Fruit fly (Drosophila melanogaster): ENCODE measurements around the gene CG12035.

The CG12035 gene

dm6 chr3L:1726747-1727146 is 2.6 kb downstream of the CG12035 start:
- no peak for TF ChIP-seq CG17801 (GFP tag; optimal IDR thresholded peaks at IDR 0.05; ENCODE audit: partially characterized antibody)

- no peak for TF ChIP-seq CG17801 (GFP tag; optimal IDR thresholded peaks at IDR 0.05; ENCODE audit: partially characterized antibody)
Observed at dm6 chr3L:1727431-1727830, 3.2 kb downstream of the CG12035 start.

dm6 chr3L:1729380-1730159 is 5.4 kb downstream of the CG12035 start:
- no peak for TF ChIP-seq CG17801 (GFP tag; optimal IDR thresholded peaks at IDR 0.05; ENCODE audit: partially characterized antibody)

- TF ChIP-seq CG17801 (GFP tag; optimal IDR thresholded peaks at IDR 0.05; ENCODE audit: partially characterized antibody), result no peak
Observed at dm6 chr3L:1730160-1730595, 6.0 kb downstream of the CG12035 start.

- peak; percentile 45 for TF ChIP-seq CG17801 (GFP tag; optimal IDR thresholded peaks at IDR 0.05; ENCODE audit: partially characterized antibody)
Observed at dm6 chr3L:1730873-1731272, 6.7 kb downstream of the CG12035 start, which contains the start of gene drpr. Gene drpr, minus strand, starts transcription at chr3L:1731107.

dm6 chr3L:1735603-1736002 is 11.4 kb downstream of the CG12035 start, which contains the start of gene Oseg4:
Gene Oseg4, minus strand, starts transcription at chr3L:1735767.
- TF ChIP-seq CG17801 (GFP tag; optimal IDR thresholded peaks at IDR 0.05; ENCODE audit: partially characterized antibody), result no peak

- TF ChIP-seq CG17801 (GFP tag; optimal IDR thresholded peaks at IDR 0.05; ENCODE audit: partially characterized antibody), result no peak
Observed at dm6 chr3L:1737898-1738322, 13.7 kb downstream of the CG12035 start, which contains the start of gene PIG-Wb. Gene PIG-Wb, minus strand, starts transcription at chr3L:1738106.

- no peak for TF ChIP-seq CG17801 (GFP tag; optimal IDR thresholded peaks at IDR 0.05; ENCODE audit: partially characterized antibody)
Observed at dm6 chr3L:1738375-1739328, 14.5 kb downstream of the CG12035 start, which contains the start of gene Gk2. Gene Gk2, plus strand, starts transcription at chr3L:1738407.

- TF ChIP-seq CG17801 (GFP tag; optimal IDR thresholded peaks at IDR 0.05; ENCODE audit: partially characterized antibody), result peak; percentile 3
Observed at dm6 chr3L:1739522-1740128, 15.4 kb downstream of the CG12035 start.

dm6 chr3L:1740129-1740975 is 16.2 kb downstream of the CG12035 start:
- no peak for TF ChIP-seq CG17801 (GFP tag; optimal IDR thresholded peaks at IDR 0.05; ENCODE audit: partially characterized antibody)

- TF ChIP-seq CG17801 (GFP tag; optimal IDR thresholded peaks at IDR 0.05; ENCODE audit: partially characterized antibody), result no peak
Observed at dm6 chr3L:1741107-1741506, 16.9 kb downstream of the CG12035 start.

- TF ChIP-seq CG17801 (GFP tag; optimal IDR thresholded peaks at IDR 0.05; ENCODE audit: partially characterized antibody), result no peak
Observed at dm6 chr3L:1741655-1742551, 17.7 kb downstream of the CG12035 start.

- TF ChIP-seq CG17801 (GFP tag; optimal IDR thresholded peaks at IDR 0.05; ENCODE audit: partially characterized antibody), result no peak
Observed at dm6 chr3L:1742552-1743097, 18.4 kb downstream of the CG12035 start.

Data from ovary, adult (tissue).